Fruit fly (Drosophila melanogaster) whole organism, embryonic: ENCODE measurements around the gene CG6216.

ENCODE experiments used
- Adf1 ChIP-seq: fragments of 200-800 bp; sonication (Bioruptor generic); IDR thresholded peaks from 2 replicates; pipeline ENCODE4 v1.3.6; 2022; ENCODE audit warnings: missing biosample characterization, missing genetic modification characterization
- CG10959 ChIP-seq: fragments of 200-800 bp; sonication (Bioruptor generic); IDR thresholded peaks from 2 replicates; pipeline ENCODE4 v1.3.6; 2022; ENCODE audit warnings: missing biosample characterization, missing genetic modification characterization
- CG12219 ChIP-seq: fragments of 200-800 bp; sonication (Bioruptor generic); optimal IDR thresholded peaks from 3 replicates; lab custom pipeline; 2018; ENCODE audit warnings: missing biosample characterization, mild to moderate bottlenecking, missing genetic modification characterization
- CG12942 ChIP-seq: fragments of 200-800 bp; sonication (Bioruptor generic); optimal IDR thresholded peaks from 3 replicates; lab custom pipeline; 2016; ENCODE audit warnings: missing biosample characterization, missing genetic modification characterization
- CG13424 ChIP-seq: fragments of 200-800 bp; sonication (Bioruptor generic); optimal IDR thresholded peaks from 2 replicates; lab custom pipeline; 2019; ENCODE audit warnings: missing biosample characterization, mild to moderate bottlenecking, missing genetic modification characterization, moderate library complexity
- CG13624 ChIP-seq: fragments of 200-800 bp; sonication (Bioruptor generic); optimal IDR thresholded peaks from 2 replicates; lab custom pipeline; 2016; ENCODE audit warnings: missing biosample characterization, missing genetic modification characterization
- CG14050 ChIP-seq: fragments of 200-800 bp; sonication (Bioruptor generic); IDR thresholded peaks from 3 replicates; pipeline ENCODE4 v1.3.6; 2022; ENCODE audit warnings: missing biosample characterization, missing genetic modification characterization
- CG14860 ChIP-seq: fragments of 200-800 bp; sonication (Bioruptor generic); IDR thresholded peaks from 3 replicates; pipeline ENCODE4 v1.3.6; 2022; ENCODE audit warnings: missing biosample characterization, missing genetic modification characterization; ENCODE audit not compliant: partially characterized antibody
- CG15479 ChIP-seq: fragments of 200-800 bp; sonication (Bioruptor generic); optimal IDR thresholded peaks from 3 replicates; lab custom pipeline; 2019; ENCODE audit warnings: missing biosample characterization, mild to moderate bottlenecking, missing genetic modification characterization, moderate library complexity
- CG1832 ChIP-seq: fragments of 200-800 bp; sonication (Bioruptor generic); optimal IDR thresholded peaks from 2 replicates; lab custom pipeline; 2017; ENCODE audit warnings: missing biosample characterization, mild to moderate bottlenecking, missing genetic modification characterization, inconsistent platforms
- CG2116 ChIP-seq: fragments of 200-800 bp; sonication (Bioruptor generic); optimal IDR thresholded peaks from 3 replicates; lab custom pipeline; 2018; ENCODE audit warnings: missing biosample characterization, mild to moderate bottlenecking, missing genetic modification characterization
- CG2129 ChIP-seq: fragments of 200-800 bp; sonication (Bioruptor generic); IDR thresholded peaks from 2 replicates; pipeline ENCODE4 v1.3.6; 2022; ENCODE audit warnings: missing biosample characterization, missing genetic modification characterization; ENCODE audit not compliant: partially characterized antibody
- CG2875 ChIP-seq: fragments of 200-800 bp; sonication (Bioruptor generic); optimal IDR thresholded peaks from 2 replicates; lab custom pipeline; 2017; ENCODE audit warnings: missing biosample characterization, mild to moderate bottlenecking, missing genetic modification characterization, missing genetic modification reagents
- CG31365 ChIP-seq: fragments of 200-800 bp; sonication (Bioruptor generic); optimal IDR thresholded peaks from 2 replicates; lab custom pipeline; 2018; ENCODE audit warnings: missing biosample characterization, mild to moderate bottlenecking, missing genetic modification characterization
- CG31441 ChIP-seq: fragments of 200-800 bp; sonication (Bioruptor generic); IDR thresholded peaks from 2 replicates; pipeline ENCODE4 v1.3.6; 2022; ENCODE audit warnings: missing biosample characterization, missing genetic modification characterization
- CG33213 ChIP-seq: fragments of 200-800 bp; sonication (Bioruptor generic); optimal IDR thresholded peaks from 3 replicates; lab custom pipeline; 2016; ENCODE audit warnings: missing biosample characterization, missing genetic modification characterization
- CG6683 ChIP-seq: fragments of 200-800 bp; sonication (Bioruptor generic); optimal IDR thresholded peaks from 2 replicates; lab custom pipeline; 2017; ENCODE audit warnings: missing biosample characterization, mild to moderate bottlenecking, missing genetic modification characterization, missing genetic modification reagents
- D19A ChIP-seq: fragments of 200-800 bp; optimal IDR thresholded peaks from 3 replicates; lab custom pipeline; 2019; ENCODE audit warnings: missing biosample characterization, mild to moderate bottlenecking, missing genetic modification characterization, moderate library complexity
- Dad ChIP-seq: fragments of 200-800 bp; sonication (Bioruptor generic); optimal IDR thresholded peaks from 3 replicates; lab custom pipeline; 2016; ENCODE audit warnings: missing biosample characterization, missing genetic modification characterization
- Dfd ChIP-seq, 2 experiments: fragments of >200 bp; optimal IDR thresholded peaks; 2 replicates each; lab custom pipeline; 2017; ENCODE audit warnings: missing biosample characterization in 2 of 2, missing genetic modification characterization in 2 of 2
- E2f2 ChIP-seq: fragments of 200-800 bp; sonication (Bioruptor generic); IDR thresholded peaks from 2 replicates; pipeline ENCODE4 v1.3.6; 2022; ENCODE audit warnings: missing biosample characterization, missing genetic modification characterization
- Fer2 ChIP-seq: fragments of 200-800 bp; sonication (Bioruptor generic); optimal IDR thresholded peaks from 2 replicates; lab custom pipeline; 2018; ENCODE audit warnings: missing biosample characterization, mild to moderate bottlenecking, missing genetic modification characterization, moderate library complexity
- Fer3 ChIP-seq: fragments of 200-800 bp; sonication (Bioruptor generic); optimal IDR thresholded peaks from 2 replicates; lab custom pipeline; 2018; ENCODE audit warnings: missing biosample characterization, mild to moderate bottlenecking, missing genetic modification characterization, moderate library complexity
- H15 ChIP-seq: fragments of 200-800 bp; sonication (Bioruptor generic); IDR thresholded peaks from 3 replicates; pipeline ENCODE4 v1.3.6; 2022; ENCODE audit warnings: missing biosample characterization, missing genetic modification characterization
- HLH54F ChIP-seq: fragments of 200-800 bp; sonication (Bioruptor generic); optimal IDR thresholded peaks from 3 replicates; lab custom pipeline; 2016; ENCODE audit warnings: missing biosample characterization, missing genetic modification characterization
- HLHmδ ChIP-seq: fragments of 200-800 bp; sonication (Bioruptor generic); optimal IDR thresholded peaks from 2 replicates; lab custom pipeline; 2018; ENCODE audit warnings: missing biosample characterization, mild to moderate bottlenecking, missing genetic modification characterization, moderate library complexity
- Hand ChIP-seq: fragments of 200-800 bp; sonication (Bioruptor generic); optimal IDR thresholded peaks from 2 replicates; lab custom pipeline; 2017; ENCODE audit warnings: mild to moderate bottlenecking, missing biosample characterization, missing genetic modification reagents, missing genetic modification characterization
- NFAT ChIP-seq: fragments of 200-800 bp; sonication (Bioruptor generic); IDR thresholded peaks from 2 replicates; pipeline ENCODE4 v1.3.6; 2022; ENCODE audit warnings: missing biosample characterization, missing genetic modification characterization
- NK7.1 ChIP-seq: fragments of 200-800 bp; sonication (Bioruptor generic); optimal IDR thresholded peaks from 3 replicates; lab custom pipeline; 2016; ENCODE audit warnings: missing biosample characterization, missing genetic modification characterization
- Nf-YC ChIP-seq: fragments of 200-800 bp; optimal IDR thresholded peaks from 3 replicates; lab custom pipeline; 2019; ENCODE audit warnings: missing biosample characterization, mild to moderate bottlenecking, missing genetic modification characterization, moderate library complexity
- Optix ChIP-seq: fragments of 200-800 bp; sonication (Bioruptor generic); IDR thresholded peaks from 3 replicates; pipeline ENCODE4 v1.3.6; 2022; ENCODE audit warnings: missing biosample characterization, missing genetic modification characterization
- Vsx1 ChIP-seq: fragments of 200-800 bp; sonication (Bioruptor generic); optimal IDR thresholded peaks from 2 replicates; lab custom pipeline; 2017; ENCODE audit warnings: missing biosample characterization, mild to moderate bottlenecking, missing genetic modification characterization, missing genetic modification reagents
- aop ChIP-seq: fragments of 200-800 bp; sonication (Bioruptor generic); IDR thresholded peaks from 2 replicates; pipeline ENCODE4 v1.3.6; 2022; ENCODE audit warnings: missing biosample characterization, missing genetic modification characterization
- ara ChIP-seq: fragments of 200-800 bp; sonication (Bioruptor generic); IDR thresholded peaks from 2 replicates; pipeline ENCODE4 v1.3.6; 2022; ENCODE audit warnings: missing biosample characterization, missing genetic modification characterization
- bsh ChIP-seq, 2 experiments: fragments of 200-800 bp; sonication (Bioruptor generic); optimal IDR thresholded peaks; 2 replicates each; lab custom pipeline; 2017 to 2018; ENCODE audit warnings: mild to moderate bottlenecking in 2 of 2, missing biosample characterization in 2 of 2, missing genetic modification characterization in 2 of 2, moderate library complexity in 1 of 2
- caup ChIP-seq: fragments of 200-800 bp; sonication (Bioruptor generic); optimal IDR thresholded peaks from 3 replicates; lab custom pipeline; 2017; ENCODE audit warnings: missing biosample characterization, mild to moderate bottlenecking, missing genetic modification characterization, moderate library complexity; ENCODE audit not compliant: severe bottlenecking
- ci ChIP-seq: fragments of 200-800 bp; sonication (Bioruptor generic); IDR thresholded peaks from 3 replicates; pipeline ENCODE4 v1.3.6; 2022; ENCODE audit warnings: missing biosample characterization, missing genetic modification characterization
- esg ChIP-seq: fragments of 200-800 bp; sonication (Bioruptor generic); conservative IDR thresholded peaks from 2 replicates; pipeline ENCODE4 v1.3.6; 2022; ENCODE audit warnings: missing biosample characterization, missing genetic modification characterization
- eve ChIP-seq, 2 experiments: fragments of >200 bp; optimal IDR thresholded peaks; 2 replicates each; lab custom pipeline; 2017; ENCODE audit warnings: missing biosample characterization in 2 of 2, missing genetic modification characterization in 2 of 2
- ewg ChIP-seq: fragments of 200-800 bp; sonication (Bioruptor generic); optimal IDR thresholded peaks from 3 replicates; lab custom pipeline; 2017; ENCODE audit warnings: mild to moderate bottlenecking, missing biosample characterization, missing genetic modification reagents, missing genetic modification characterization
- fd102C ChIP-seq: fragments of 200-800 bp; sonication (Bioruptor generic); optimal IDR thresholded peaks from 2 replicates; lab custom pipeline; 2018; ENCODE audit warnings: missing biosample characterization, mild to moderate bottlenecking, missing genetic modification characterization, moderate library complexity
- fd64A ChIP-seq: fragments of 200-800 bp; sonication (Bioruptor generic); optimal IDR thresholded peaks from 3 replicates; lab custom pipeline; 2018; ENCODE audit warnings: missing biosample characterization, mild to moderate bottlenecking, missing genetic modification characterization
- gce ChIP-seq: fragments of 200-800 bp; sonication (Bioruptor generic); IDR thresholded peaks from 3 replicates; pipeline ENCODE4 v1.3.6; 2022; ENCODE audit warnings: missing biosample characterization, missing genetic modification characterization
- jigr1 ChIP-seq: fragments of 200-800 bp; sonication (Bioruptor generic); IDR thresholded peaks from 3 replicates; pipeline ENCODE4 v1.3.6; 2022; ENCODE audit warnings: missing biosample characterization, missing genetic modification characterization
- knrl ChIP-seq: fragments of 200-800 bp; sonication (Bioruptor generic); IDR thresholded peaks from 3 replicates; pipeline ENCODE4 v1.3.6; 2022; ENCODE audit warnings: missing biosample characterization, missing genetic modification characterization; ENCODE audit not compliant: partially characterized antibody
- maf-S ChIP-seq: fragments of 200-800 bp; sonication (Bioruptor generic); optimal IDR thresholded peaks from 2 replicates; lab custom pipeline; 2016; ENCODE audit warnings: missing biosample characterization, missing genetic modification characterization
- nau ChIP-seq: fragments of 200-800 bp; sonication (Bioruptor generic); optimal IDR thresholded peaks from 3 replicates; lab custom pipeline; 2017; ENCODE audit warnings: missing biosample characterization, mild to moderate bottlenecking, missing genetic modification characterization, missing genetic modification reagents
- nmo ChIP-seq: fragments of 200-800 bp; sonication (Bioruptor generic); optimal IDR thresholded peaks from 2 replicates; lab custom pipeline; 2018; ENCODE audit warnings: missing biosample characterization, mild to moderate bottlenecking, missing genetic modification characterization, moderate library complexity
- repo ChIP-seq: fragments of 200-800 bp; sonication (Bioruptor generic); optimal IDR thresholded peaks from 2 replicates; lab custom pipeline; 2016; ENCODE audit warnings: missing biosample characterization, missing genetic modification characterization
- usp ChIP-seq: fragments of >200 bp; optimal IDR thresholded peaks from 2 replicates; lab custom pipeline; 2017; ENCODE audit warnings: missing biosample characterization, missing genetic modification characterization
- zen2 ChIP-seq: fragments of 200-800 bp; sonication (Bioruptor generic); IDR thresholded peaks from 3 replicates; pipeline ENCODE4 v1.3.6; 2022; ENCODE audit warnings: missing biosample characterization, missing genetic modification characterization; ENCODE audit not compliant: partially characterized antibody

CG6216 gene

DNA sequence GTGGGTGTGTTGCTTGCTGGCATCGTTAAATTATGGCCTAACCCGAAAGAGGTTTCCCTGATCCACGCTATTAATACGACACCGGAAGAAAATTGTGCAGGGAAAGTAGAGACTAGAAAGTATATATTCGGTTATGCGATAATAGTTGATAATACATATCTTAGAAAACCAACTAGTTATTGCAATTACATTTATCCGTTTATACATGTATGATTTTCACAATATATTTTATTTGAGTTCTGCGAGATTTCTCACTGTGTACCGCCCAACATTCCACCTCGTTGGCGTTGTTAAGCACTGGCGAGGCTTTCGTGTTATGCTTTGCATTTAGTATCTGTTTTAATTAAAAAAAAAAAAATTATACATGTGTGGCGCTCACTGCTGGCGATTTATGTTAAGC lies 4.8 kb upstream of the CG6216 start (continued):
- TF ChIP-seq CG2129 (GFP tag; lab: Robert Waterston, UW), result no peak
- TF ChIP-seq nmo, result no peak
- no peak for TF ChIP-seq Vsx1 (GFP tag; lab: Kevin White, UChicago)
- TF ChIP-seq Adf1, result no peak
- no peak for TF ChIP-seq CG13624 (GFP tag; lab: Kevin White, UChicago)
- no peak for TF ChIP-seq H15 (GFP tag; lab: Robert Waterston, UW)
- TF ChIP-seq zen2 (GFP tag; lab: Robert Waterston, UW), result no peak
- TF ChIP-seq CG6683 (GFP tag; lab: Kevin White, UChicago), result no peak
- no peak for TF ChIP-seq CG2875 (GFP tag; lab: Kevin White, UChicago)
- TF ChIP-seq CG14050, result 0 out of 3 replicates have a peak, but pooled peaks have one; percentile 28
- TF ChIP-seq Hand (GFP tag; lab: Kevin White, UChicago), result no peak
- TF ChIP-seq Dfd (GFP tag; optimal IDR thresholded peaks at IDR 0.05; lab: Kevin White, UChicago), result no peak
- no peak for TF ChIP-seq CG2116 (GFP tag; lab: Kevin White, UChicago)
- TF ChIP-seq Dad (GFP tag; lab: Kevin White, UChicago), result no peak
- peak; percentile 21; the same call in 1 of the 2 replicates for TF ChIP-seq E2f2 (GFP tag; lab: Robert Waterston, UW)
- no peak for TF ChIP-seq caup (GFP tag; lab: Kevin White, UChicago)
- no peak for TF ChIP-seq maf-S
- TF ChIP-seq CG31365, result no peak
- TF ChIP-seq CG13424 (tag; lab: Kevin White, UChicago), result no peak
- TF ChIP-seq HLH54F, result no peak
- TF ChIP-seq knrl (GFP tag; lab: Robert Waterston, UW), result no peak
- no peak for TF ChIP-seq Nf-YC (tag; lab: Kevin White, UChicago)
- TF ChIP-seq CG12219 (GFP tag; lab: Kevin White, UChicago), result no peak
- TF ChIP-seq usp (GFP tag; lab: Kevin White, UChicago), result no peak
- TF ChIP-seq CG10959, result no peak
- no peak for TF ChIP-seq jigr1 (GFP tag; lab: Robert Waterston, UW)
- TF ChIP-seq D19A (tag; lab: Kevin White, UChicago), result no peak
- TF ChIP-seq fd64A (GFP tag; lab: Kevin White, UChicago), result no peak
- TF ChIP-seq esg (GFP tag; lab: Robert Waterston, UW), result peak; percentile 47
- TF ChIP-seq NFAT (GFP tag; lab: Robert Waterston, UW), result no peak
- TF ChIP-seq CG12942 (GFP tag; lab: Kevin White, UChicago), result no peak
- TF ChIP-seq gce (GFP tag; lab: Robert Waterston, UW), result no peak
- no peak for TF ChIP-seq ewg
- 0 out of 3 replicates have a peak, but pooled peaks have one; percentile 21 for TF ChIP-seq ci (GFP tag; lab: Robert Waterston, UW)
- no peak for TF ChIP-seq HLHmδ (GFP tag; lab: Kevin White, UChicago)
- TF ChIP-seq Fer3, result no peak
- no peak for TF ChIP-seq NK7.1 (GFP tag; lab: Kevin White, UChicago)
- no peak for TF ChIP-seq CG15479
- TF ChIP-seq aop, result no peak
- no peak for TF ChIP-seq Fer2
- TF ChIP-seq fd102C, result no peak
- peak in 1 of 2 experiments; percentile 25 for TF ChIP-seq bsh (GFP tag; optimal IDR thresholded peaks at IDR 0.05; lab: Kevin White, UChicago)
- TF ChIP-seq eve (GFP tag; optimal IDR thresholded peaks at IDR 0.05; lab: Kevin White, UChicago), result no peak
- no peak for TF ChIP-seq CG33213
- TF ChIP-seq ara (GFP tag; lab: Robert Waterston, UW), result 0 out of 2 replicates have a peak, but pooled peaks have one; percentile 14
- TF ChIP-seq CG1832 (GFP tag; lab: Kevin White, UChicago), result no peak
- 0 out of 2 replicates have a peak, but pooled peaks have one; percentile 10 for TF ChIP-seq CG31441 (GFP tag; lab: Robert Waterston, UW)
- TF ChIP-seq repo (GFP tag; lab: Kevin White, UChicago), result no peak
- TF ChIP-seq CG14860 (GFP tag; lab: Robert Waterston, UW), result no peak
- TF ChIP-seq nau (GFP tag; lab: Kevin White, UChicago), result no peak
- no peak for TF ChIP-seq Optix (GFP tag; lab: Robert Waterston, UW)
